Worm (Caenorhabditis elegans) whole organism, mixed stage, embryonic: ENCODE results near the gene Y50D4A.4.

Experiments
- hlh-1 ChIP-seq: fragments of 150-350 bp; optimal IDR thresholded peaks from 2 replicates; lab custom pipeline; 2014; ENCODE audit warnings: missing biosample characterization, missing genetic modification reagents, missing genetic modification characterization
- nhr-12 ChIP-seq: fragments of 150-350 bp; optimal IDR thresholded peaks from 2 replicates; lab custom pipeline; 2014; ENCODE audit warnings: missing biosample characterization, missing genetic modification characterization

DNA sequence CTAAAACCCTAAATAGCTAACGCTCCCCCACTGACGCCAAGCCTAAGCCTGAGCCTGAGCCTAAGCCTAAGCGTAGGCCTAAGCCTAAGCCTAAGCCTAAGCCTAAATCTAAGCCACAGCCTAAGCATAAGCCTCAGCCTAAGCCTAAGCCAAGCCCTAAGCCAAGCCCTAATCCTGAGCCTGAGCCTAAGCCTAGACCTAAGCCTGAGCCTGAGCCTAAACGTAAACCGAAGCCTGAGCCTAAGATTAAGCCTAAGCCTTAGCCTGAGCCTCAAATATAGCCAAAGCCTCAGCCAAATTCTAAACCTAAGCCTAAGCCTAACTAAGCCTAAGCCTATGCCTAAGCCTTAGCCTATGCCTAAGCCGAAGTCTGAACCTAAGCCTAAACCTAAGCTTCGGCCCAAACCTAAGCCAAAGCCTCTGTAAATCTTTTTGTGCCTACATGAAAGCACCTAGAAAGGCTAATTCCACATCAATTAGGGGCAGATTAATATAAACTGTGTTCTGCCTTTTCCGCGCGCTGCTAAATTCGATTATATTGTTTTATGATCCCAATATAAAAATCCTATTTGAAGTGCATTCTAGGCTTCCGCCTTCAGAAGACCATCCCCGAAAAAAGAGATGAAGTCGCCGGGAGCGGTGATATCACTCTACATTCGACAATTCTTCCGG lies 30.7 kb downstream of the Y50D4A.4 start, which contains the start of gene ptr-16:
- no peak for TF ChIP-seq nhr-12 (tag; lab: Kevin White, UChicago)
- TF ChIP-seq hlh-1 = no peak
